Fruit fly (Drosophila melanogaster) whole organism, prepupa: ENCODE data around the gene sordd1.

Source experiments
- CG16779 ChIP-seq: fragments of 200-800 bp; sonication (Bioruptor generic); optimal IDR thresholded peaks from 3 replicates; lab custom pipeline; 2017; ENCODE audit warnings: missing biosample characterization, mild to moderate bottlenecking, missing genetic modification characterization
- Eip93F ChIP-seq: fragments of 200-800 bp; sonication (Bioruptor generic); optimal IDR thresholded peaks from 2 replicates; lab custom pipeline; 2016; ENCODE audit warnings: missing biosample characterization, mild to moderate bottlenecking, missing genetic modification characterization

- TF ChIP-seq Eip93F (GFP tag; lab: Kevin White, UChicago) (no peak), CG16779 (tag; lab: Kevin White, UChicago) (no peak)
Observed at dm6 chrX:15807915-15808314, 12.1 kb upstream of the sordd1 start.
